Worm (Caenorhabditis elegans) whole organism, mixed stage, embryonic: ENCODE data around the gene klc-1.

Experiments used
- M03D4.4 ChIP-seq: sonication (generic microtip); optimal IDR thresholded peaks from 2 replicates; lab custom pipeline; 2017; ENCODE audit warnings: mild to moderate bottlenecking, missing genetic modification characterization, missing compliant biosample characterization
- bed-3 ChIP-seq: fragments of 200-800 bp; sonication (Bioruptor generic); optimal IDR thresholded peaks from 3 replicates; lab custom pipeline; 2018; ENCODE audit warnings: mild to moderate bottlenecking, missing genetic modification characterization, moderate library complexity, missing compliant biosample characterization
- ceh-43 ChIP-seq: fragments of 200-800 bp; sonication (Bioruptor generic); optimal IDR thresholded peaks from 2 replicates; lab custom pipeline; 2018; ENCODE audit warnings: mild to moderate bottlenecking, missing genetic modification characterization, moderate library complexity, missing compliant biosample characterization
- ceh-83 ChIP-seq: fragments of 200-800 bp; sonication (Bioruptor generic); optimal IDR thresholded peaks from 2 replicates; lab custom pipeline; 2018; ENCODE audit warnings: mild to moderate bottlenecking, missing genetic modification characterization, missing compliant biosample characterization
- ces-1 ChIP-seq: fragments of 150-350 bp; optimal IDR thresholded peaks from 2 replicates; lab custom pipeline; 2014; ENCODE audit warnings: missing biosample characterization, missing genetic modification reagents, missing genetic modification characterization
- drap-1 ChIP-seq: fragments of 200-800 bp; sonication (Bioruptor generic); optimal IDR thresholded peaks from 3 replicates; lab custom pipeline; 2018; ENCODE audit warnings: mild to moderate bottlenecking, missing genetic modification characterization, missing compliant biosample characterization
- elt-1 ChIP-seq: sonication (generic microtip); optimal IDR thresholded peaks from 2 replicates; lab custom pipeline; 2017; ENCODE audit warnings: missing genetic modification characterization, mild to moderate bottlenecking, missing compliant biosample characterization, antibody characterized with exemption, moderate library complexity, borderline replicate concordance; ENCODE audit not compliant: insufficient read depth
- elt-3 ChIP-seq: fragments of 150-350 bp; optimal IDR thresholded peaks from 2 replicates; lab custom pipeline; 2014; ENCODE audit warnings: missing biosample characterization, missing genetic modification characterization
- ham-2 ChIP-seq: fragments of 200-800 bp; sonication (Bioruptor generic); optimal IDR thresholded peaks from 2 replicates; lab custom pipeline; 2018; ENCODE audit warnings: mild to moderate bottlenecking, missing genetic modification characterization, missing compliant biosample characterization
- hlh-1 ChIP-seq: fragments of 150-350 bp; optimal IDR thresholded peaks from 2 replicates; lab custom pipeline; 2014; ENCODE audit warnings: missing biosample characterization, missing genetic modification reagents, missing genetic modification characterization
- lin-32 ChIP-seq: fragments of 200-800 bp; sonication (Bioruptor generic); optimal IDR thresholded peaks from 2 replicates; lab custom pipeline; 2018; ENCODE audit warnings: mild to moderate bottlenecking, missing genetic modification characterization, missing compliant biosample characterization
- lsy-2 ChIP-seq: fragments of 150-350 bp; optimal IDR thresholded peaks from 2 replicates; lab custom pipeline; 2014; ENCODE audit warnings: missing biosample characterization, missing genetic modification characterization
- mab-5 ChIP-seq: fragments of 150-350 bp; optimal IDR thresholded peaks from 2 replicates; lab custom pipeline; 2014; ENCODE audit warnings: missing biosample characterization, missing genetic modification characterization
- mep-1 ChIP-seq: fragments of 150-350 bp; optimal IDR thresholded peaks from 2 replicates; lab custom pipeline; 2017; ENCODE audit warnings: missing biosample characterization, missing genetic modification reagents, missing genetic modification characterization, inconsistent platforms
- mls-2 ChIP-seq: sonication (generic microtip); optimal IDR thresholded peaks from 2 replicates; lab custom pipeline; 2016; ENCODE audit warnings: mild to moderate bottlenecking, missing genetic modification characterization, moderate library complexity, missing compliant biosample characterization
- nhr-12 ChIP-seq: fragments of 150-350 bp; optimal IDR thresholded peaks from 2 replicates; lab custom pipeline; 2014; ENCODE audit warnings: missing biosample characterization, missing genetic modification characterization
- nhr-2 ChIP-seq: fragments of 150-350 bp; optimal IDR thresholded peaks from 2 replicates; lab custom pipeline; 2014; ENCODE audit warnings: missing biosample characterization, missing genetic modification characterization
- nhr-237 ChIP-seq: fragments of 150-350 bp; optimal IDR thresholded peaks from 2 replicates; lab custom pipeline; 2014; ENCODE audit warnings: missing biosample characterization, missing genetic modification characterization
- nhr-28 ChIP-seq: fragments of 150-350 bp; optimal IDR thresholded peaks from 2 replicates; lab custom pipeline; 2014; ENCODE audit warnings: missing biosample characterization, missing genetic modification characterization
- pha-4 ChIP-seq: fragments of 150-350 bp; optimal IDR thresholded peaks from 2 replicates; lab custom pipeline; 2018; ENCODE audit warnings: missing biosample characterization, missing genetic modification reagents, missing genetic modification characterization
- sem-2 ChIP-seq: fragments of 200-800 bp; sonication (Bioruptor generic); optimal IDR thresholded peaks from 2 replicates; lab custom pipeline; 2018; ENCODE audit warnings: mild to moderate bottlenecking, missing genetic modification characterization, missing compliant biosample characterization
- snpc-4 ChIP-seq: fragments of 150-350 bp; optimal IDR thresholded peaks from 2 replicates; lab custom pipeline; 2014; ENCODE audit warnings: missing biosample characterization, missing genetic modification characterization
- sptf-1 ChIP-seq: sonication (generic microtip); optimal IDR thresholded peaks from 2 replicates; lab custom pipeline; 2017; ENCODE audit warnings: mild to moderate bottlenecking, missing genetic modification characterization, moderate library complexity, missing compliant biosample characterization
- tbx-8 ChIP-seq: fragments of 200-800 bp; sonication (Bioruptor generic); optimal IDR thresholded peaks from 2 replicates; lab custom pipeline; 2018; ENCODE audit warnings: mild to moderate bottlenecking, missing genetic modification characterization, moderate library complexity, missing compliant biosample characterization
- unc-120 ChIP-seq: sonication (generic microtip); optimal IDR thresholded peaks from 2 replicates; lab custom pipeline; 2017; ENCODE audit warnings: missing genetic modification characterization, missing compliant biosample characterization; ENCODE audit not compliant: poor library complexity, severe bottlenecking
- unc-39 ChIP-seq: fragments of 150-350 bp; optimal IDR thresholded peaks from 2 replicates; lab custom pipeline; 2014; ENCODE audit warnings: missing biosample characterization, missing genetic modification characterization
- unc-62 ChIP-seq: fragments of 150-350 bp; optimal IDR thresholded peaks from 2 replicates; lab custom pipeline; 2014; ENCODE audit warnings: missing biosample characterization, missing genetic modification reagents, missing genetic modification characterization
- zip-8 ChIP-seq: fragments of 150-350 bp; optimal IDR thresholded peaks from 2 replicates; lab custom pipeline; 2014; ENCODE audit warnings: missing biosample characterization, missing genetic modification characterization

The klc-1 gene

ce11 chrIV:11089527-11089926 is 6.0 kb downstream of the klc-1 start, which contains the start of gene M7.7:
Gene M7.7 (plus strand): TSS chrIV:11089827.
- TF ChIP-seq nhr-2 (no peak), mab-5 (tag; lab: Kevin White, UChicago) (no peak), unc-62 (GFP tag; lab: Kevin White, UChicago) (no peak)

DNA sequence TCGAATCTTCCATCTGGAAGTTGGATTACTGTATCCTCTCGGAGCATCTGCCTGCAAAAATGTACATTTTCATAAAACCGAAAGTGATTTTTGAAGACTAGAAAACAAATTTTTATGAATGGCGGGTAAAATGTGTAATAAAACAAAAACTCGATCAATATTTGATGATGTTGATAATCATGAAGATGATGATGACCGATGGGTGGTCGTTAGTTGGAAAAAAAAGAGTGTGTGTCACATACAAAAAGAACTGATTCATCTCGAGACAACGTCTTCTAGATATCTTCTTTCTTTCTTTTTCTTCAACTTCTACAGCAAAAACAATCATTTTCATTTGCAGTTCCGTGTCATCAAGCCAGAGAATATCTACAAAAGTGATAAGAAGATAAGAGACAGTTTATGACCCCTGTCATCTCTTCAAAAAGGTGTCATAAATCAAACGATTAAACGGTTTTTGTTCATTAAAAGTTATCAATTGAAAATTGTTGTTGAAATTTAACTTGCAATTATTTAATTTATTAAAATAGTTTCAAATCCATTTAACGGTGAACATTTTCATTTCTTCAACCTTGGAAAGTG is 9.1 kb downstream of the klc-1 start, which contains the start of gene bcc-1:
Gene bcc-1 (minus strand): TSS at position 51 of the 579 bp plus-strand sequence.
- no peak for TF ChIP-seq hlh-1
- TF ChIP-seq elt-1 (tag; lab: Kevin White, UChicago): no peak
- no peak for TF ChIP-seq sem-2 (GFP tag; lab: Kevin White, UChicago)
- TF ChIP-seq pha-4: no peak
- no peak for TF ChIP-seq ceh-83 (GFP tag; lab: Kevin White, UChicago)
- no peak for TF ChIP-seq lsy-2 (tag; lab: Kevin White, UChicago)
- no peak for TF ChIP-seq nhr-2
- TF ChIP-seq unc-120 (tag; lab: Kevin White, UChicago): no peak
- no peak for TF ChIP-seq mls-2
- no peak for TF ChIP-seq nhr-12 (tag; lab: Kevin White, UChicago)
- TF ChIP-seq unc-39 (tag; lab: Kevin White, UChicago): no peak
- no peak for TF ChIP-seq ceh-43 (GFP tag; lab: Kevin White, UChicago)
- TF ChIP-seq nhr-237 (tag; lab: Kevin White, UChicago): no peak
- TF ChIP-seq elt-3 (tag; lab: Kevin White, UChicago): no peak
- TF ChIP-seq ces-1 (GFP tag; lab: Kevin White, UChicago): no peak
- no peak for TF ChIP-seq snpc-4
- TF ChIP-seq, all 35 proteins: peak for 0

- TF ChIP-seq unc-120 (tag; lab: Kevin White, UChicago): no peak
- no peak for TF ChIP-seq unc-62 (GFP tag; lab: Kevin White, UChicago)
- TF ChIP-seq mep-1 (tag; lab: Kevin White, UChicago): no peak
Measured at ce11 chrIV:11094052-11094451, 10.5 kb downstream of the klc-1 start.

DNA sequence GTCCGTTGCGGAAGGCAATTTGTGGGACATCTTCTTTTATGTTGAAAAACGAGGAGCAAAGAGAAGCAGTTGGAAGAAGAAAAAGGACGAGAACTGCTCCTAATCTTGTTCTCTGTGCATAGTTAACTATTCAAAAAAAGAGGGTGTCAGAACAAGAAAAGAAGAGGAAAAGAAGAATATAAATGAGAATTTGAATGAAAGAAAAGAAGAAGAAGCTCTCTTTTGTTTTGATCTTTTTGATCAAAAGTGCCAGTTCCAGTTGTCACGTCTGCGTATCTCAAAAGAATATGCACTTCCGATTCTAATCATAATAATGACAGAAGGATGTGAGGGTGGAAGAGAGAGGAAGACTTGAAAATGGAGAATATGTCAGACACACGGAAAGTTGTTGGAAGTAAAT is 11.4 kb downstream of the klc-1 start, which contains the start of gene M7.8:
Gene M7.8 (minus strand): TSS at position 112 of the 400 bp plus-strand sequence.
- TF ChIP-seq nhr-2 (no peak), unc-62 (GFP tag; lab: Kevin White, UChicago) (peak; percentile 32), sptf-1 (no peak), ces-1 (GFP tag; lab: Kevin White, UChicago) (peak; percentile 53)

ce11 chrIV:11097795-11098194 is 14.3 kb downstream of the klc-1 start, which contains the start of gene M7.12:
Gene M7.12 (minus strand): TSS chrIV:11097982.
- TF ChIP-seq nhr-12 (tag; lab: Kevin White, UChicago) (no peak), M03D4.4 (tag; lab: Kevin White, UChicago) (no peak), hlh-1 (no peak), mls-2 (no peak), unc-39 (tag; lab: Kevin White, UChicago) (no peak), ces-1 (GFP tag; lab: Kevin White, UChicago) (no peak), nhr-237 (tag; lab: Kevin White, UChicago) (no peak), bed-3 (GFP tag; lab: Kevin White, UChicago) (no peak), mep-1 (tag; lab: Kevin White, UChicago) (no peak), nhr-2 (no peak), drap-1 (no peak), lin-32 (GFP tag; lab: Kevin White, UChicago) (no peak), ham-2 (GFP tag; lab: Kevin White, UChicago) (no peak), lsy-2 (tag; lab: Kevin White, UChicago) (no peak), zip-8 (no peak), unc-120 (tag; lab: Kevin White, UChicago) (no peak), elt-1 (tag; lab: Kevin White, UChicago) (no peak), nhr-28 (tag; lab: Kevin White, UChicago) (no peak), mab-5 (tag; lab: Kevin White, UChicago) (no peak), unc-62 (GFP tag; lab: Kevin White, UChicago) (no peak)

ce11 chrIV:11100271-11100670 is 16.7 kb downstream of the klc-1 start, which contains the start of gene str-3:
Gene str-3 (minus strand): TSS chrIV:11100371.
- TF ChIP-seq ceh-83 (GFP tag; lab: Kevin White, UChicago) (no peak), nhr-28 (tag; lab: Kevin White, UChicago) (no peak), snpc-4 (no peak), lsy-2 (tag; lab: Kevin White, UChicago) (no peak), nhr-237 (tag; lab: Kevin White, UChicago) (no peak), tbx-8 (GFP tag; lab: Kevin White, UChicago) (no peak), zip-8 (no peak), nhr-12 (tag; lab: Kevin White, UChicago) (no peak), hlh-1 (no peak), elt-3 (tag; lab: Kevin White, UChicago) (no peak)
- TF ChIP-seq, all 35 proteins: peak for 0
